Fruit fly (Drosophila melanogaster) whole organism, embryonic: ENCODE results near the gene Oct-TyrR.

Experiments
- Bteb2 ChIP-seq: fragments of 200-800 bp; sonication (Bioruptor generic); optimal IDR thresholded peaks from 2 replicates; lab custom pipeline; 2016; ENCODE audit warnings: missing biosample characterization, missing genetic modification characterization
- CG10147 ChIP-seq: fragments of 200-800 bp; sonication (Bioruptor generic); optimal IDR thresholded peaks from 2 replicates; lab custom pipeline; 2019; ENCODE audit warnings: missing biosample characterization, mild to moderate bottlenecking, missing genetic modification characterization, moderate library complexity
- CG11504 ChIP-seq: fragments of 200-800 bp; sonication (Bioruptor generic); optimal IDR thresholded peaks from 3 replicates; lab custom pipeline; 2019; ENCODE audit warnings: missing biosample characterization, mild to moderate bottlenecking, missing genetic modification characterization, moderate library complexity
- CG11560 ChIP-seq: fragments of 200-800 bp; sonication (Bioruptor generic); IDR thresholded peaks from 3 replicates; pipeline ENCODE4 v1.3.6; 2022; ENCODE audit warnings: missing biosample characterization, missing genetic modification characterization
- CG12659 ChIP-seq: fragments of 200-800 bp; sonication (Bioruptor generic); optimal IDR thresholded peaks from 3 replicates; lab custom pipeline; 2017; ENCODE audit warnings: mild to moderate bottlenecking, missing biosample characterization, missing genetic modification reagents, missing genetic modification characterization
- CG13287 ChIP-seq: fragments of 200-800 bp; sonication (Bioruptor generic); IDR thresholded peaks from 2 replicates; pipeline ENCODE4 v1.3.6; 2022; ENCODE audit warnings: missing biosample characterization, missing genetic modification characterization; ENCODE audit not compliant: partially characterized antibody
- CG13894 ChIP-seq: fragments of 200-800 bp; sonication (Bioruptor generic); optimal IDR thresholded peaks from 3 replicates; lab custom pipeline; 2018; ENCODE audit warnings: missing biosample characterization, mild to moderate bottlenecking, missing genetic modification characterization, moderate library complexity
- CG14965 ChIP-seq: fragments of 200-800 bp; sonication (Bioruptor generic); optimal IDR thresholded peaks from 2 replicates; lab custom pipeline; 2016; ENCODE audit warnings: missing biosample characterization, missing genetic modification characterization, borderline replicate concordance
- CG17385 ChIP-seq: fragments of 200-800 bp; sonication (Bioruptor generic); optimal IDR thresholded peaks from 3 replicates; lab custom pipeline; 2018; ENCODE audit warnings: missing biosample characterization, mild to moderate bottlenecking, missing genetic modification characterization
- CG17912 ChIP-seq: fragments of 200-800 bp; sonication (Bioruptor generic); optimal IDR thresholded peaks from 2 replicates; lab custom pipeline; 2018; ENCODE audit warnings: missing biosample characterization, mild to moderate bottlenecking, missing genetic modification characterization
- CG18262 ChIP-seq: fragments of 200-800 bp; optimal IDR thresholded peaks from 3 replicates; lab custom pipeline; 2019; ENCODE audit warnings: missing biosample characterization, mild to moderate bottlenecking, missing genetic modification characterization, moderate library complexity
- CG2875 ChIP-seq: fragments of 200-800 bp; sonication (Bioruptor generic); optimal IDR thresholded peaks from 2 replicates; lab custom pipeline; 2017; ENCODE audit warnings: missing biosample characterization, mild to moderate bottlenecking, missing genetic modification characterization, missing genetic modification reagents
- CG30431 ChIP-seq: fragments of 200-800 bp; sonication (Bioruptor generic); optimal IDR thresholded peaks from 2 replicates; lab custom pipeline; 2017; ENCODE audit warnings: missing biosample characterization, missing genetic modification characterization
- CG6689 ChIP-seq: fragments of 200-800 bp; sonication (Bioruptor generic); IDR thresholded peaks from 2 replicates; pipeline ENCODE4 v1.3.6; 2022; ENCODE audit warnings: missing biosample characterization, missing genetic modification characterization
- CG6765 ChIP-seq: fragments of 200-800 bp; sonication (Bioruptor generic); optimal IDR thresholded peaks from 3 replicates; lab custom pipeline; 2017; ENCODE audit warnings: missing biosample characterization, mild to moderate bottlenecking, missing genetic modification characterization
- CG7987 ChIP-seq: fragments of 200-800 bp; sonication (Bioruptor generic); optimal IDR thresholded peaks from 2 replicates; lab custom pipeline; 2018; ENCODE audit warnings: missing biosample characterization, mild to moderate bottlenecking, missing genetic modification characterization, moderate library complexity
- CG8478 ChIP-seq: fragments of >200 bp; optimal IDR thresholded peaks from 2 replicates; lab custom pipeline; 2018
- CG8944 ChIP-seq: fragments of 200-800 bp; sonication (Bioruptor generic); optimal IDR thresholded peaks from 3 replicates; lab custom pipeline; 2016; ENCODE audit warnings: missing biosample characterization, missing genetic modification characterization
- CG9727 ChIP-seq: fragments of 200-800 bp; sonication (Bioruptor generic); optimal IDR thresholded peaks from 3 replicates; lab custom pipeline; 2017; ENCODE audit warnings: missing biosample characterization, mild to moderate bottlenecking, missing genetic modification characterization
- CG9797 ChIP-seq: fragments of 200-800 bp; sonication (Bioruptor generic); optimal IDR thresholded peaks from 3 replicates; lab custom pipeline; 2018; ENCODE audit warnings: missing biosample characterization, mild to moderate bottlenecking, missing genetic modification characterization
- CTCF ChIP-seq: fragments of 200-800 bp; sonication (Bioruptor generic); optimal IDR thresholded peaks from 2 replicates; lab custom pipeline; 2017; ENCODE audit warnings: missing biosample characterization, mild to moderate bottlenecking, missing genetic modification characterization, moderate library complexity
- Chrac-16 ChIP-seq: fragments of 200-800 bp; sonication (Bioruptor generic); optimal IDR thresholded peaks from 3 replicates; lab custom pipeline; 2016; ENCODE audit warnings: missing biosample characterization, missing genetic modification characterization
- Dip3 ChIP-seq: fragments of 200-800 bp; sonication (Bioruptor generic); optimal IDR thresholded peaks from 3 replicates; lab custom pipeline; 2016; ENCODE audit warnings: missing biosample characterization, missing genetic modification characterization
- Dp ChIP-seq: fragments of 200-800 bp; sonication (Bioruptor generic); optimal IDR thresholded peaks from 2 replicates; lab custom pipeline; 2018; ENCODE audit warnings: missing biosample characterization, mild to moderate bottlenecking, missing genetic modification characterization, moderate library complexity
- Ets97D ChIP-seq: fragments of 200-800 bp; sonication (Bioruptor generic); optimal IDR thresholded peaks from 3 replicates; lab custom pipeline; 2016; ENCODE audit warnings: missing biosample characterization, missing genetic modification characterization
- Gug ChIP-seq: fragments of 200-800 bp; sonication (Bioruptor generic); IDR thresholded peaks from 4 replicates; pipeline ENCODE4 v1.3.6; 2022; ENCODE audit warnings: missing biosample characterization, missing genetic modification characterization
- Hmx ChIP-seq: fragments of 200-800 bp; sonication (Bioruptor generic); optimal IDR thresholded peaks from 2 replicates; lab custom pipeline; 2016; ENCODE audit warnings: missing biosample characterization, missing genetic modification characterization
- Hr39 ChIP-seq: fragments of >200 bp; optimal IDR thresholded peaks from 2 replicates; lab custom pipeline; 2017
- Lim3 ChIP-seq: fragments of 200-800 bp; sonication (Bioruptor generic); IDR thresholded peaks from 2 replicates; pipeline ENCODE4 v1.3.6; 2022; ENCODE audit warnings: missing biosample characterization, missing genetic modification characterization
- Lpt ChIP-seq: fragments of >200 bp; optimal IDR thresholded peaks from 2 replicates; lab custom pipeline; 2018; ENCODE audit warnings: missing biosample characterization, missing genetic modification characterization
- MBD-R2 ChIP-seq: fragments of 200-800 bp; sonication (Bioruptor generic); IDR thresholded peaks from 2 replicates; pipeline ENCODE4 v1.3.6; 2022; ENCODE audit warnings: missing biosample characterization, missing genetic modification characterization
- Mrtf ChIP-seq: fragments of 200-800 bp; sonication (Bioruptor generic); IDR thresholded peaks from 3 replicates; pipeline ENCODE4 v1.3.6; 2022; ENCODE audit warnings: missing biosample characterization, missing genetic modification characterization
- Rfx ChIP-seq: fragments of 200-800 bp; sonication (Bioruptor generic); IDR thresholded peaks from 2 replicates; pipeline ENCODE4 v1.3.6; 2022; ENCODE audit warnings: missing biosample characterization, missing genetic modification characterization
- Six4 ChIP-seq: fragments of 200-800 bp; sonication (Bioruptor generic); optimal IDR thresholded peaks from 2 replicates; lab custom pipeline; 2016; ENCODE audit warnings: missing biosample characterization, missing genetic modification characterization
- Ssrp ChIP-seq: fragments of 200-800 bp; sonication (Bioruptor generic); optimal IDR thresholded peaks from 2 replicates; lab custom pipeline; 2018; ENCODE audit warnings: missing biosample characterization, mild to moderate bottlenecking, missing genetic modification characterization, moderate library complexity
- ac ChIP-seq: fragments of 200-800 bp; sonication (Bioruptor generic); optimal IDR thresholded peaks from 3 replicates; lab custom pipeline; 2017; ENCODE audit warnings: missing biosample characterization, mild to moderate bottlenecking, missing genetic modification characterization
- crc ChIP-seq: fragments of 200-800 bp; sonication (Bioruptor generic); optimal IDR thresholded peaks from 2 replicates; lab custom pipeline; 2016; ENCODE audit warnings: missing biosample characterization, missing genetic modification characterization
- da ChIP-seq: fragments of 200-800 bp; sonication (Bioruptor generic); optimal IDR thresholded peaks from 2 replicates; lab custom pipeline; 2016; ENCODE audit warnings: missing biosample characterization, missing genetic modification characterization
- dan ChIP-seq: fragments of 200-800 bp; sonication (Bioruptor generic); IDR thresholded peaks from 2 replicates; pipeline ENCODE4 v1.3.6; 2022; ENCODE audit warnings: missing biosample characterization, missing genetic modification characterization
- disco-r ChIP-seq: fragments of 200-800 bp; sonication (Bioruptor generic); optimal IDR thresholded peaks from 2 replicates; lab custom pipeline; 2016; ENCODE audit warnings: missing biosample characterization, missing genetic modification characterization
- ewg ChIP-seq: fragments of 200-800 bp; sonication (Bioruptor generic); optimal IDR thresholded peaks from 3 replicates; lab custom pipeline; 2017; ENCODE audit warnings: mild to moderate bottlenecking, missing biosample characterization, missing genetic modification reagents, missing genetic modification characterization
- fru ChIP-seq: fragments of >200 bp; optimal IDR thresholded peaks from 2 replicates; lab custom pipeline; 2017
- gce ChIP-seq: fragments of 200-800 bp; sonication (Bioruptor generic); IDR thresholded peaks from 3 replicates; pipeline ENCODE4 v1.3.6; 2022; ENCODE audit warnings: missing biosample characterization, missing genetic modification characterization
- gem ChIP-seq: fragments of 200-800 bp; sonication (Bioruptor generic); optimal IDR thresholded peaks from 2 replicates; lab custom pipeline; 2019; ENCODE audit warnings: missing biosample characterization, mild to moderate bottlenecking, missing genetic modification characterization, moderate library complexity
- gfzf ChIP-seq: fragments of 200-800 bp; sonication (Bioruptor generic); optimal IDR thresholded peaks from 2 replicates; lab custom pipeline; 2016; ENCODE audit warnings: missing biosample characterization, mild to moderate bottlenecking, missing genetic modification characterization, moderate library complexity
- inv ChIP-seq: fragments of 200-800 bp; sonication (Bioruptor generic); IDR thresholded peaks from 2 replicates; pipeline ENCODE4 v1.3.6; 2022; ENCODE audit warnings: missing biosample characterization, missing genetic modification characterization; ENCODE audit not compliant: partially characterized antibody
- ken ChIP-seq: fragments of 200-800 bp; sonication (Bioruptor generic); IDR thresholded peaks from 3 replicates; pipeline ENCODE4 v1.3.6; 2022; ENCODE audit warnings: missing biosample characterization, missing genetic modification characterization
- mam ChIP-seq: fragments of 200-800 bp; sonication (Bioruptor generic); optimal IDR thresholded peaks from 3 replicates; lab custom pipeline; 2016; ENCODE audit warnings: missing biosample characterization, missing genetic modification characterization
- pfk ChIP-seq: fragments of 200-800 bp; sonication (Bioruptor generic); optimal IDR thresholded peaks from 2 replicates; lab custom pipeline; 2018; ENCODE audit warnings: missing biosample characterization, mild to moderate bottlenecking, missing genetic modification characterization, moderate library complexity
- phol ChIP-seq: fragments of 200-800 bp; sonication (Bioruptor generic); optimal IDR thresholded peaks from 3 replicates; lab custom pipeline; 2018; ENCODE audit warnings: missing biosample characterization, mild to moderate bottlenecking, missing genetic modification characterization, moderate library complexity
- sc ChIP-seq, 3 experiments: fragments of >200 bp in 2 of 3; fragments of 200-800 bp in 1 of 3; sonication (Bioruptor generic) in 1 of 3; optimal IDR thresholded peaks; 2 replicates in 2 of 3; 3 replicates in 1 of 3; lab custom pipeline; 2017; ENCODE audit warnings: mild to moderate bottlenecking in 1 of 3, missing biosample characterization in 1 of 3, missing genetic modification characterization in 1 of 3, missing genetic modification reagents in 1 of 3
- vfl ChIP-seq: fragments of 200-800 bp; sonication (Bioruptor generic); optimal IDR thresholded peaks from 2 replicates; lab custom pipeline; 2016; ENCODE audit warnings: missing biosample characterization, missing genetic modification characterization
- yki ChIP-seq: fragments of >200 bp; optimal IDR thresholded peaks from 3 replicates; lab custom pipeline; 2018

The Oct-TyrR gene

dm6 chr3L:22078063-22078462, 43.3 kb downstream of the Oct-TyrR start (continued):
- TF ChIP-seq pfk (GFP tag; lab: Kevin White, UChicago): no peak
- peak; percentile 14 for TF ChIP-seq crc (GFP tag; lab: Kevin White, UChicago)
- no peak for TF ChIP-seq gfzf (GFP tag; lab: Kevin White, UChicago)
- peak; percentile 62 for TF ChIP-seq phol
- TF ChIP-seq Hr39 (lab: Kevin White, UChicago): no peak
- peak; percentile 40 for TF ChIP-seq CG8944
- peak; percentile 5 for TF ChIP-seq Six4
- TF ChIP-seq MBD-R2: peak; percentile 34; the same call in 1 of the 2 replicates
- TF ChIP-seq gem (tag; lab: Kevin White, UChicago): peak; percentile 67
- peak; percentile 9 for TF ChIP-seq CG10147 (GFP tag; lab: Kevin White, UChicago)
- TF ChIP-seq Mrtf (GFP tag; lab: Robert Waterston, UW): 0 out of 3 replicates have a peak, but pooled peaks have one; percentile 39
- peak; percentile 39 for TF ChIP-seq Ssrp (tag; lab: Kevin White, UChicago)
- peak; percentile 30 for TF ChIP-seq CG2875 (GFP tag; lab: Kevin White, UChicago)
- no peak for TF ChIP-seq sc (optimal IDR thresholded peaks at IDR 0.05; lab: Kevin White, UChicago)
- TF ChIP-seq sc (GFP tag; optimal IDR thresholded peaks at IDR 0.05; lab: Kevin White, UChicago): no peak
- TF ChIP-seq CG12659: peak; percentile 5
- TF ChIP-seq CG9797 (GFP tag; lab: Kevin White, UChicago): no peak
- TF ChIP-seq inv (GFP tag; lab: Robert Waterston, UW): peak; percentile 74
- TF ChIP-seq CG7987 (GFP tag; lab: Kevin White, UChicago): no peak
- TF ChIP-seq ewg (GFP tag; lab: Kevin White, UChicago): peak; percentile 28
- TF ChIP-seq CG14965 (GFP tag; lab: Kevin White, UChicago): no peak
- TF ChIP-seq CG9727 (GFP tag; lab: Kevin White, UChicago): peak; percentile 67
- TF ChIP-seq ken (GFP tag; lab: Robert Waterston, UW): no peak; the same call in 2 of the 3 replicates
- TF ChIP-seq gce (GFP tag; lab: Robert Waterston, UW): peak; percentile 38; the same call in 1 of the 3 replicates
- no peak for TF ChIP-seq Lim3 (GFP tag; lab: Robert Waterston, UW)
- peak; percentile 38; the same call in 1 of the 4 replicates for TF ChIP-seq Gug
- TF ChIP-seq mam: peak; percentile 48
- TF ChIP-seq da (GFP tag; lab: Kevin White, UChicago): peak; percentile 12
- peak; percentile 19 for TF ChIP-seq ac
- TF ChIP-seq CG18262 (tag; lab: Kevin White, UChicago): peak; percentile 65
- no peak for TF ChIP-seq CG11560 (tag; lab: Robert Waterston, UW)
- TF ChIP-seq Bteb2: peak; percentile 37
- no peak for TF ChIP-seq CG6765 (GFP tag; lab: Kevin White, UChicago)
- no peak for TF ChIP-seq fru
- no peak for TF ChIP-seq CG13894 (tag; lab: Kevin White, UChicago)
- peak; percentile 64 for TF ChIP-seq Rfx (GFP tag; lab: Robert Waterston, UW)
- TF ChIP-seq yki (lab: Kevin White, UChicago): no peak
- no peak for TF ChIP-seq CG8478 (lab: Kevin White, UChicago)
- TF ChIP-seq disco-r (GFP tag; lab: Kevin White, UChicago): peak; percentile 34
- no peak for TF ChIP-seq dan
- TF ChIP-seq CG17385: peak; percentile 46
- peak; percentile 45 for TF ChIP-seq Dip3 (GFP tag; lab: Kevin White, UChicago)
- no peak for TF ChIP-seq vfl (GFP tag; lab: Kevin White, UChicago)
- no peak for TF ChIP-seq CTCF (GFP tag; lab: Kevin White, UChicago)
- peak; percentile 28 for TF ChIP-seq CG30431 (GFP tag; lab: Kevin White, UChicago)
- peak; percentile 60 for TF ChIP-seq CG11504 (tag; lab: Kevin White, UChicago)
- peak; percentile 87 for TF ChIP-seq CG13287 (GFP tag; lab: Robert Waterston, UW)
- TF ChIP-seq Ets97D: no peak
- TF ChIP-seq CG6689: peak; percentile 55
- TF ChIP-seq Dp (GFP tag; lab: Kevin White, UChicago): no peak
- no peak for TF ChIP-seq CG17912
- no peak for TF ChIP-seq Lpt (GFP tag; lab: Kevin White, UChicago)
- TF ChIP-seq Hmx (GFP tag; lab: Kevin White, UChicago): no peak
- TF ChIP-seq Chrac-16 (GFP tag; lab: Kevin White, UChicago): peak; percentile 64
